Worm (Caenorhabditis elegans): ENCODE data around the gene C27B7.5.

ce11 chrIV:8869624-8870023 lies 31.8 kb upstream of the C27B7.5 start, which contains the start of gene npp-23:
- TF ChIP-seq T22C8.4 (GFP tag; IDR thresholded peaks at IDR 0.05) = no peak
- no peak for TF ChIP-seq flt-1 (GFP tag; IDR thresholded peaks at IDR 0.05)
- no peak for TF ChIP-seq tab-1 (GFP tag; IDR thresholded peaks at IDR 0.05)
- no peak for TF ChIP-seq ref-1 (GFP tag; conservative IDR thresholded peaks at IDR 0.05)
- TF ChIP-seq med-1 (GFP tag; optimal IDR thresholded peaks at IDR 0.05; ENCODE audit: insufficient read depth) = no peak
- TF ChIP-seq ztf-29 (GFP tag; IDR thresholded peaks at IDR 0.05) = no peak
- no peak for TF ChIP-seq ztf-23 (GFP tag; IDR thresholded peaks at IDR 0.05)
- TF ChIP-seq cog-1 (tag; optimal IDR thresholded peaks at IDR 0.05) = no peak
- no peak for TF ChIP-seq klf-2 (GFP tag; conservative IDR thresholded peaks at IDR 0.05)
